Worm (Caenorhabditis elegans) whole organism, L2 larva: Measurements from ENCODE around the gene hlh-13.

Experiments used
- C34F6.9 ChIP-seq: fragments of 150-350 bp; optimal IDR thresholded peaks from 2 replicates; lab custom pipeline; 2014; ENCODE audit warnings: missing biosample characterization, missing genetic modification characterization
- F13H6.1 ChIP-seq: sonication (generic microtip); optimal IDR thresholded peaks from 2 replicates; lab custom pipeline; 2016; ENCODE audit warnings: missing genetic modification characterization, missing compliant biosample characterization
- R02D3.7 ChIP-seq: fragments of 150-350 bp; optimal IDR thresholded peaks from 2 replicates; lab custom pipeline; 2014; ENCODE audit warnings: missing biosample characterization, missing genetic modification characterization
- Y55F3AM.14 ChIP-seq: fragments of 200-800 bp; sonication (Bioruptor generic); optimal IDR thresholded peaks from 2 replicates; lab custom pipeline; 2018; ENCODE audit warnings: mild to moderate bottlenecking, missing genetic modification characterization, missing compliant biosample characterization
- ZK546.5 ChIP-seq: sonication (generic microtip); optimal IDR thresholded peaks from 2 replicates; lab custom pipeline; 2017; ENCODE audit warnings: missing biosample characterization, missing genetic modification characterization
- alr-1 ChIP-seq: fragments of 150-350 bp; optimal IDR thresholded peaks from 2 replicates; lab custom pipeline; 2014; ENCODE audit warnings: missing biosample characterization, missing genetic modification characterization
- aly-2 ChIP-seq: fragments of 150-350 bp; optimal IDR thresholded peaks from 2 replicates; lab custom pipeline; 2014; ENCODE audit warnings: missing biosample characterization, missing genetic modification characterization
- ama-1 ChIP-seq: fragments of 150-350 bp; optimal IDR thresholded peaks from 2 replicates; lab custom pipeline; 2018; ENCODE audit warnings: inconsistent platforms
- blmp-1 ChIP-seq: sonication (generic microtip); optimal IDR thresholded peaks from 2 replicates; lab custom pipeline; 2017; ENCODE audit warnings: missing genetic modification characterization, mild to moderate bottlenecking, missing compliant biosample characterization, antibody characterized with exemption, moderate library complexity; ENCODE audit not compliant: insufficient read depth
- ceh-82 ChIP-seq: fragments of 150-350 bp; optimal IDR thresholded peaks from 2 replicates; lab custom pipeline; 2014; ENCODE audit warnings: missing biosample characterization, missing genetic modification characterization
- crh-2 ChIP-seq: sonication (generic microtip); optimal IDR thresholded peaks from 2 replicates; lab custom pipeline; 2017; ENCODE audit warnings: missing biosample characterization, missing genetic modification characterization
- dmd-4 ChIP-seq: sonication (generic microtip); optimal IDR thresholded peaks from 2 replicates; lab custom pipeline; 2017; ENCODE audit warnings: missing biosample characterization, missing genetic modification characterization
- egl-27 ChIP-seq: sonication (generic microtip); optimal IDR thresholded peaks from 3 replicates; lab custom pipeline; 2017; ENCODE audit warnings: missing biosample characterization, missing genetic modification reagents, missing genetic modification characterization
- elt-1 ChIP-seq: fragments of 150-350 bp; optimal IDR thresholded peaks from 2 replicates; lab custom pipeline; 2014; ENCODE audit warnings: missing biosample characterization, missing genetic modification characterization
- elt-3 ChIP-seq: sonication (generic microtip); optimal IDR thresholded peaks from 2 replicates; lab custom pipeline; 2017; ENCODE audit warnings: missing biosample characterization, missing genetic modification characterization
- fos-1 ChIP-seq: fragments of 150-350 bp; optimal IDR thresholded peaks from 2 replicates; lab custom pipeline; 2014; ENCODE audit warnings: missing biosample characterization, missing genetic modification characterization
- gmeb-1 ChIP-seq: fragments of 150-350 bp; optimal IDR thresholded peaks from 2 replicates; lab custom pipeline; 2014; ENCODE audit warnings: missing biosample characterization, missing genetic modification characterization
- lin-11 ChIP-seq: fragments of 150-350 bp; sonication (generic microtip); optimal IDR thresholded peaks from 2 replicates; lab custom pipeline; 2014; ENCODE audit warnings: missing biosample characterization, missing genetic modification characterization, inconsistent platforms, mixed read lengths
- lin-13 ChIP-seq: fragments of 150-350 bp; optimal IDR thresholded peaks from 2 replicates; lab custom pipeline; 2014; ENCODE audit warnings: missing biosample characterization, missing genetic modification reagents, missing genetic modification characterization
- lsy-2 ChIP-seq, 2 experiments: fragments of 150-350 bp in 1 of 2; sonication (generic microtip) in 1 of 2; optimal IDR thresholded peaks; 2 replicates each; lab custom pipeline; 2014 to 2017; ENCODE audit warnings: missing biosample characterization in 2 of 2, missing genetic modification characterization in 2 of 2
- mab-5 ChIP-seq: fragments of 150-350 bp; optimal IDR thresholded peaks from 2 replicates; lab custom pipeline; 2014; ENCODE audit warnings: missing biosample characterization, missing genetic modification characterization
- mdl-1 ChIP-seq, 2 experiments: fragments of 150-350 bp in 1 of 2; sonication (generic microtip) in 1 of 2; optimal IDR thresholded peaks; 2 replicates each; lab custom pipeline; 2017; ENCODE audit warnings: missing biosample characterization in 2 of 2, missing genetic modification characterization in 2 of 2
- nhr-10 ChIP-seq: sonication (generic microtip); optimal IDR thresholded peaks from 2 replicates; lab custom pipeline; 2017; ENCODE audit warnings: missing biosample characterization, missing genetic modification characterization
- nhr-11 ChIP-seq: fragments of 150-350 bp; optimal IDR thresholded peaks from 2 replicates; lab custom pipeline; 2014; ENCODE audit warnings: missing biosample characterization, missing genetic modification characterization
- nhr-12 ChIP-seq: fragments of 150-350 bp; optimal IDR thresholded peaks from 2 replicates; lab custom pipeline; 2014; ENCODE audit warnings: missing biosample characterization, missing genetic modification characterization
- nhr-129 ChIP-seq: fragments of 150-350 bp; optimal IDR thresholded peaks from 2 replicates; lab custom pipeline; 2014; ENCODE audit warnings: missing biosample characterization, missing genetic modification characterization
- nhr-21 ChIP-seq: fragments of 150-350 bp; optimal IDR thresholded peaks from 2 replicates; lab custom pipeline; 2014; ENCODE audit warnings: missing biosample characterization, missing genetic modification characterization
- nhr-23 ChIP-seq: fragments of 150-350 bp; optimal IDR thresholded peaks from 2 replicates; lab custom pipeline; 2014; ENCODE audit warnings: missing biosample characterization, missing genetic modification reagents, missing genetic modification characterization
- nhr-237 ChIP-seq: fragments of 150-350 bp; optimal IDR thresholded peaks from 2 replicates; lab custom pipeline; 2014; ENCODE audit warnings: missing biosample characterization, missing genetic modification characterization
- nhr-25 ChIP-seq: fragments of 150-350 bp; sonication (generic microtip); optimal IDR thresholded peaks from 3 replicates; lab custom pipeline; 2014; ENCODE audit warnings: missing biosample characterization, missing genetic modification characterization
- nhr-6 ChIP-seq: fragments of 150-350 bp; optimal IDR thresholded peaks from 2 replicates; lab custom pipeline; 2014; ENCODE audit warnings: missing biosample characterization, missing genetic modification characterization
- nhr-77 ChIP-seq: fragments of 150-350 bp; optimal IDR thresholded peaks from 2 replicates; lab custom pipeline; 2014; ENCODE audit warnings: missing biosample characterization, missing genetic modification characterization
- peb-1 ChIP-seq: fragments of 150-350 bp; optimal IDR thresholded peaks from 2 replicates; lab custom pipeline; 2014; ENCODE audit warnings: missing biosample characterization, missing genetic modification characterization
- sem-4 ChIP-seq: fragments of 150-350 bp; optimal IDR thresholded peaks from 2 replicates; lab custom pipeline; 2014; ENCODE audit warnings: missing biosample characterization, missing genetic modification reagents, missing genetic modification characterization
- skn-1 ChIP-seq: sonication (generic microtip); optimal IDR thresholded peaks from 2 replicates; lab custom pipeline; 2017; ENCODE audit warnings: missing biosample characterization, missing genetic modification characterization
- sma-3 ChIP-seq: sonication (generic microtip); optimal IDR thresholded peaks from 2 replicates; lab custom pipeline; 2016; ENCODE audit warnings: missing genetic modification reagents, missing genetic modification characterization, missing compliant biosample characterization
- sma-9 ChIP-seq, 2 experiments: fragments of 150-350 bp in 1 of 2; sonication (generic microtip) in 1 of 2; optimal IDR thresholded peaks; 2 replicates each; lab custom pipeline; 2014 to 2016; ENCODE audit warnings: missing genetic modification characterization in 2 of 2, mild to moderate bottlenecking in 1 of 2, missing biosample characterization in 1 of 2, missing compliant biosample characterization in 1 of 2, missing genetic modification reagents in 1 of 2, moderate library complexity in 1 of 2
- snpc-4 ChIP-seq: fragments of 150-350 bp; optimal IDR thresholded peaks from 2 replicates; lab custom pipeline; 2014; ENCODE audit warnings: missing biosample characterization, missing genetic modification characterization
- unc-39 ChIP-seq: fragments of 150-350 bp; optimal IDR thresholded peaks from 2 replicates; lab custom pipeline; 2014; ENCODE audit warnings: missing biosample characterization, missing genetic modification characterization
- unc-55 ChIP-seq: fragments of 150-350 bp; sonication (generic microtip); optimal IDR thresholded peaks from 3 replicates; lab custom pipeline; 2014; ENCODE audit warnings: missing biosample characterization, missing genetic modification reagents, missing genetic modification characterization
- unc-62 ChIP-seq: fragments of 150-350 bp; optimal IDR thresholded peaks from 2 replicates; lab custom pipeline; 2014; ENCODE audit warnings: missing biosample characterization, missing genetic modification reagents, missing genetic modification characterization
- zag-1 ChIP-seq: fragments of 150-350 bp; optimal IDR thresholded peaks from 2 replicates; lab custom pipeline; 2014; ENCODE audit warnings: missing biosample characterization, missing genetic modification characterization
- ztf-1 ChIP-seq: fragments of 200-800 bp; sonication (Bioruptor generic); conservative IDR thresholded peaks from 2 replicates; pipeline ENCODE4 v1.3.6; 2022; ENCODE audit warnings: missing genetic modification characterization, missing compliant biosample characterization
- ztf-11 ChIP-seq: sonication (generic microtip); optimal IDR thresholded peaks from 2 replicates; lab custom pipeline; 2017; ENCODE audit warnings: missing biosample characterization, missing genetic modification characterization
- ztf-4 ChIP-seq: fragments of 150-350 bp; optimal IDR thresholded peaks from 2 replicates; lab custom pipeline; 2014; ENCODE audit warnings: missing biosample characterization, missing genetic modification characterization

hlh-13 gene

ce11 chrX:4256761-4257160 lies 7.7 kb downstream of the hlh-13 start, which contains the start of gene srv-6:
srv-6 (plus strand) TSS chrX:4257061.
- TF ChIP-seq nhr-12 (tag; lab: Kevin White, UChicago) (no peak), egl-27 (tag; lab: Kevin White, UChicago) (no peak), peb-1 (tag; lab: Kevin White, UChicago) (no peak), mab-5 (no peak), ama-1 (lab: Kevin White, UChicago) (no peak), skn-1 (no peak), nhr-237 (tag; lab: Kevin White, UChicago) (no peak), gmeb-1 (no peak), nhr-129 (tag; lab: Kevin White, UChicago) (no peak), Y55F3AM.14 (GFP tag; lab: Kevin White, UChicago) (no peak), lin-13 (GFP tag; lab: Kevin White, UChicago) (no peak), nhr-77 (no peak), sma-9 (GFP tag; optimal IDR thresholded peaks at IDR 0.05; lab: Kevin White, UChicago) (no peak), sma-9 (tag; optimal IDR thresholded peaks at IDR 0.05; lab: Kevin White, UChicago) (no peak), C34F6.9 (tag; lab: Kevin White, UChicago) (no peak), ztf-4 (tag; lab: Kevin White, UChicago) (no peak), nhr-23 (no peak)

- TF ChIP-seq sma-9 (GFP tag; optimal IDR thresholded peaks at IDR 0.05; lab: Kevin White, UChicago) (peak; percentile 42), sma-9 (tag; optimal IDR thresholded peaks at IDR 0.05; lab: Kevin White, UChicago) (no peak), alr-1 (tag; lab: Kevin White, UChicago) (no peak), ztf-1 (GFP tag; lab: Robert Waterston, UW) (no peak), ztf-11 (no peak), aly-2 (no peak), C34F6.9 (tag; lab: Kevin White, UChicago) (peak; percentile 45), unc-62 (GFP tag; lab: Kevin White, UChicago) (no peak), nhr-10 (tag; lab: Kevin White, UChicago) (no peak), lin-11 (tag; lab: Kevin White, UChicago) (peak; percentile 40), peb-1 (tag; lab: Kevin White, UChicago) (no peak), lin-13 (GFP tag; lab: Kevin White, UChicago) (no peak), snpc-4 (tag; lab: Kevin White, UChicago) (no peak), skn-1 (no peak), crh-2 (tag; lab: Kevin White, UChicago) (peak; percentile 84), lsy-2 (tag; optimal IDR thresholded peaks at IDR 0.05; lab: Kevin White, UChicago) (peak in 1 of 2 experiments; percentile 56), gmeb-1 (peak; percentile 19), egl-27 (tag; lab: Kevin White, UChicago) (peak; percentile 14), ZK546.5 (tag; lab: Kevin White, UChicago) (no peak), sma-3 (GFP tag; lab: Kevin White, UChicago) (peak; percentile 48), nhr-6 (no peak), fos-1 (tag; lab: Kevin White, UChicago) (peak; percentile 7), ztf-4 (tag; lab: Kevin White, UChicago) (no peak), blmp-1 (no peak), nhr-129 (tag; lab: Kevin White, UChicago) (peak; percentile 35), nhr-25 (tag; lab: Kevin White, UChicago) (peak; percentile 9), elt-1 (tag; lab: Kevin White, UChicago) (no peak), nhr-21 (no peak), unc-55 (GFP tag; lab: Kevin White, UChicago) (peak; percentile 50), F13H6.1 (tag; lab: Kevin White, UChicago) (peak; percentile 39), sem-4 (no peak), zag-1 (tag; lab: Kevin White, UChicago) (no peak), ceh-82 (tag; lab: Kevin White, UChicago) (no peak), mdl-1 (tag; optimal IDR thresholded peaks at IDR 0.05; lab: Kevin White, UChicago) (no peak), dmd-4 (tag; lab: Kevin White, UChicago) (no peak), elt-3 (tag; lab: Kevin White, UChicago) (no peak), unc-39 (tag; lab: Kevin White, UChicago) (no peak), R02D3.7 (no peak), nhr-11 (tag; lab: Kevin White, UChicago) (no peak)
These were observed 11.2 kb downstream of the hlh-13 start, which contains the start of gene C52B9.4 for ce11 chrX:4260297-4260696. C52B9.4 (plus strand) TSS chrX:4260652.
